Worm (Caenorhabditis elegans) whole organism, young adult: ENCODE measurements around the gene col-162.
"Not testable (repeated sequence)": the region's sequence is repeated elsewhere in the genome, so short reads cannot be mapped to it uniquely, and the experiment has no call there.

Experiments used
- F22D6.2 ChIP-seq: sonication (generic microtip); optimal IDR thresholded peaks from 2 replicates; lab custom pipeline; 2016; ENCODE audit warnings: mild to moderate bottlenecking, missing genetic modification characterization, missing compliant biosample characterization
- F37B4.10 ChIP-seq: fragments of 200-800 bp; sonication (Bioruptor generic); IDR thresholded peaks from 2 replicates; pipeline ENCODE4 v1.3.6; 2022; ENCODE audit warnings: missing genetic modification characterization, missing compliant biosample characterization
- Y53G8AR.9 ChIP-seq: fragments of 200-800 bp; sonication (Bioruptor generic); conservative IDR thresholded peaks from 2 replicates; pipeline ENCODE4 v1.3.6; 2022; ENCODE audit warnings: missing genetic modification reagents, missing genetic modification characterization, missing compliant biosample characterization
- Y56A3A.18 ChIP-seq: fragments of 200-800 bp; sonication (Bioruptor generic); IDR thresholded peaks from 2 replicates; pipeline ENCODE4 v1.3.6; 2022; ENCODE audit warnings: missing genetic modification reagents, missing genetic modification characterization, missing compliant biosample characterization
- Y67H2A.10 ChIP-seq: fragments of 200-800 bp; sonication (Bioruptor generic); conservative IDR thresholded peaks from 2 replicates; pipeline ENCODE4 v1.3.6; 2022; ENCODE audit warnings: missing genetic modification reagents, missing genetic modification characterization, missing compliant biosample characterization
- Y79H2A.3 ChIP-seq: fragments of 200-800 bp; sonication (Bioruptor generic); conservative IDR thresholded peaks from 2 replicates; pipeline ENCODE4 v1.3.6; 2022; ENCODE audit warnings: missing genetic modification reagents, missing genetic modification characterization, missing compliant biosample characterization
- ZK185.1 ChIP-seq: sonication (generic microtip); optimal IDR thresholded peaks from 2 replicates; lab custom pipeline; 2016; ENCODE audit warnings: mild to moderate bottlenecking, missing genetic modification characterization, missing compliant biosample characterization; ENCODE audit not compliant: poor library complexity, severe bottlenecking
- akir-1 ChIP-seq: fragments of 200-800 bp; sonication (Bioruptor generic); optimal IDR thresholded peaks from 2 replicates; lab custom pipeline; 2018; ENCODE audit warnings: mild to moderate bottlenecking, missing genetic modification characterization, moderate library complexity, missing compliant biosample characterization
- ama-1 ChIP-seq, 3 experiments: fragments of 150-350 bp in 1 of 3; sonication (generic microtip) in 2 of 3; optimal IDR thresholded peaks; 2 replicates each; lab custom pipeline; 2014 to 2018; ENCODE audit warnings: missing biosample characterization in 2 of 3, missing genetic modification characterization in 2 of 3, missing genetic modification reagents in 2 of 3
- athp-1 ChIP-seq: sonication (generic microtip); optimal IDR thresholded peaks from 2 replicates; lab custom pipeline; 2017; ENCODE audit warnings: mild to moderate bottlenecking, missing genetic modification characterization, missing compliant biosample characterization
- attf-3 ChIP-seq: fragments of 200-800 bp; sonication (Bioruptor generic); conservative IDR thresholded peaks from 2 replicates; pipeline ENCODE4 v1.3.6; 2022; ENCODE audit warnings: missing genetic modification reagents, missing genetic modification characterization, missing compliant biosample characterization
- bed-2 ChIP-seq: fragments of 200-800 bp; sonication (Bioruptor generic); IDR thresholded peaks from 2 replicates; pipeline ENCODE4 v1.3.6; 2022; ENCODE audit warnings: missing genetic modification reagents, missing genetic modification characterization, missing compliant biosample characterization
- cebp-2 ChIP-seq: fragments of 200-800 bp; sonication (Bioruptor generic); IDR thresholded peaks from 2 replicates; pipeline ENCODE4 v1.3.6; 2022; ENCODE audit warnings: missing genetic modification characterization, missing compliant biosample characterization
- ceh-100 ChIP-seq: fragments of 200-800 bp; sonication (Bioruptor generic); IDR thresholded peaks from 2 replicates; pipeline ENCODE4 v1.3.6; 2022; ENCODE audit warnings: missing genetic modification reagents, missing genetic modification characterization, missing compliant biosample characterization
- chd-7 ChIP-seq: sonication (generic microtip); optimal IDR thresholded peaks from 2 replicates; lab custom pipeline; 2016; ENCODE audit warnings: mild to moderate bottlenecking, missing genetic modification characterization, moderate library complexity, missing compliant biosample characterization
- die-1 ChIP-seq: sonication (generic microtip); optimal IDR thresholded peaks from 2 replicates; lab custom pipeline; 2016; ENCODE audit warnings: missing genotype, mild to moderate bottlenecking, missing genetic modification characterization, missing compliant biosample characterization
- fkh-3 ChIP-seq: sonication (generic microtip); optimal IDR thresholded peaks from 2 replicates; lab custom pipeline; 2016; ENCODE audit warnings: mild to moderate bottlenecking, missing genetic modification characterization, missing compliant biosample characterization
- gei-17 ChIP-seq: fragments of 200-800 bp; sonication (Bioruptor generic); optimal IDR thresholded peaks from 2 replicates; lab custom pipeline; 2018; ENCODE audit warnings: mild to moderate bottlenecking, missing genetic modification characterization, missing compliant biosample characterization
- him-1 ChIP-seq: sonication (generic microtip); optimal IDR thresholded peaks from 2 replicates; lab custom pipeline; 2016; ENCODE audit warnings: missing genotype, missing genetic modification reagents, missing genetic modification characterization, missing compliant biosample characterization
- hlh-12 ChIP-seq: sonication (generic microtip); optimal IDR thresholded peaks from 2 replicates; lab custom pipeline; 2016; ENCODE audit warnings: missing genetic modification characterization, missing compliant biosample characterization
- hmg-20 ChIP-seq: fragments of 200-800 bp; sonication (Bioruptor generic); IDR thresholded peaks from 2 replicates; pipeline ENCODE4 v1.3.6; 2022; ENCODE audit warnings: missing genetic modification reagents, missing genetic modification characterization, missing compliant biosample characterization
- hsf-1 ChIP-seq: fragments of 200-800 bp; sonication (Bioruptor generic); IDR thresholded peaks from 2 replicates; pipeline ENCODE4 v1.3.6; 2022; ENCODE audit warnings: missing genetic modification reagents, missing genetic modification characterization, missing compliant biosample characterization
- lin-40 ChIP-seq: sonication (generic microtip); optimal IDR thresholded peaks from 2 replicates; lab custom pipeline; 2016; ENCODE audit warnings: missing genetic modification characterization, mild to moderate bottlenecking, missing compliant biosample characterization, missing genotype, missing genetic modification reagents
- lin-54 ChIP-seq: fragments of 200-800 bp; sonication (Bioruptor generic); optimal IDR thresholded peaks from 2 replicates; lab custom pipeline; 2018; ENCODE audit warnings: mild to moderate bottlenecking, missing genetic modification characterization, missing compliant biosample characterization
- lir-1 ChIP-seq: fragments of 200-800 bp; sonication (Bioruptor generic); conservative IDR thresholded peaks from 2 replicates; pipeline ENCODE4 v1.3.6; 2022; ENCODE audit warnings: missing genetic modification reagents, missing genetic modification characterization, missing compliant biosample characterization
- lsy-27 ChIP-seq: sonication (generic microtip); optimal IDR thresholded peaks from 2 replicates; lab custom pipeline; 2017; ENCODE audit warnings: missing genetic modification characterization, mild to moderate bottlenecking, missing compliant biosample characterization, antibody characterized with exemption, missing genotype, borderline replicate concordance; ENCODE audit not compliant: insufficient read depth
- madf-3 ChIP-seq: fragments of 200-800 bp; sonication (Bioruptor generic); IDR thresholded peaks from 2 replicates; pipeline ENCODE4 v1.3.6; 2022; ENCODE audit warnings: missing genetic modification reagents, missing genetic modification characterization, missing compliant biosample characterization
- mel-28 ChIP-seq: sonication (generic microtip); optimal IDR thresholded peaks from 2 replicates; lab custom pipeline; 2016; ENCODE audit warnings: borderline replicate concordance, mild to moderate bottlenecking, missing genetic modification characterization, missing compliant biosample characterization
- mes-4 ChIP-seq: sonication (generic microtip); optimal IDR thresholded peaks from 2 replicates; lab custom pipeline; 2016; ENCODE audit warnings: missing genotype, missing genetic modification characterization, missing compliant biosample characterization
- mxl-1 ChIP-seq: sonication (generic microtip); optimal IDR thresholded peaks from 2 replicates; lab custom pipeline; 2016; ENCODE audit warnings: missing genetic modification characterization, missing compliant biosample characterization
- nfya-1 ChIP-seq: sonication (generic microtip); optimal IDR thresholded peaks from 2 replicates; lab custom pipeline; 2017; ENCODE audit warnings: antibody characterized with exemption, missing compliant biosample characterization, missing genetic modification characterization, borderline replicate concordance; ENCODE audit not compliant: insufficient read depth
- nfyb-1 ChIP-seq: fragments of 200-800 bp; sonication (Bioruptor generic); IDR thresholded peaks from 2 replicates; pipeline ENCODE4 v1.3.6; 2022; ENCODE audit warnings: missing genetic modification reagents, missing genetic modification characterization, missing compliant biosample characterization
- somi-1 ChIP-seq: fragments of 200-800 bp; sonication (Bioruptor generic); optimal IDR thresholded peaks from 2 replicates; lab custom pipeline; 2018; ENCODE audit warnings: mild to moderate bottlenecking, missing genetic modification characterization, missing compliant biosample characterization
- zim-3 ChIP-seq: sonication (generic microtip); optimal IDR thresholded peaks from 2 replicates; lab custom pipeline; 2017; ENCODE audit warnings: mild to moderate bottlenecking, missing genetic modification characterization, moderate library complexity, missing compliant biosample characterization

col-162 gene

ce11 chrV:13443535-13443934 lies 1.8 kb downstream of the col-162 start, which contains the start of gene Y2H9A.6:
Y2H9A.6 (plus strand) TSS chrV:13443835.
- not testable (repeated sequence) for TF ChIP-seq gei-17 (GFP tag; lab: Kevin White, UChicago); die-1; zim-3 (tag; lab: Kevin White, UChicago)

ce11 chrV:13445229-13445949 lies 3.6 kb downstream of the col-162 start, which contains the start of gene Y2H9A.4:
Y2H9A.4 (plus strand) TSS chrV:13445899.
- TF ChIP-seq lin-40 (tag; lab: Kevin White, UChicago) (no peak), mxl-1 (tag; lab: Kevin White, UChicago) (no peak), cebp-2 (GFP tag; lab: Robert Waterston, UW) (no peak), Y53G8AR.9 (GFP tag; lab: Robert Waterston, UW) (no peak), somi-1 (GFP tag; lab: Kevin White, UChicago) (no peak), nfyb-1 (no peak), lin-54 (GFP tag; lab: Kevin White, UChicago) (no peak), F37B4.10 (no peak), hsf-1 (GFP tag; lab: Robert Waterston, UW) (no peak), athp-1 (no peak)
- TF ChIP-seq, all 124 proteins: peak for 0

ce11 chrV:13453334-13453733 lies 11.6 kb downstream of the col-162 start, which contains the start of gene lurp-2:
lurp-2 (plus strand) TSS chrV:13453634.
- no peak for TF ChIP-seq ama-1 (optimal IDR thresholded peaks at IDR 0.05; lab: Kevin White, UChicago)
- TF ChIP-seq ama-1 (GFP tag; optimal IDR thresholded peaks at IDR 0.05; lab: Kevin White, UChicago): no peak
- TF ChIP-seq bed-2: no peak
- TF ChIP-seq hmg-20 (GFP tag; lab: Robert Waterston, UW): no peak

- TF ChIP-seq mes-4 (no peak), madf-3 (GFP tag; lab: Robert Waterston, UW) (no peak), hlh-12 (tag; lab: Kevin White, UChicago) (no peak), ama-1 (optimal IDR thresholded peaks at IDR 0.05; lab: Kevin White, UChicago) (no peak), ama-1 (GFP tag; optimal IDR thresholded peaks at IDR 0.05; lab: Kevin White, UChicago) (no peak), chd-7 (no peak), F22D6.2 (tag; lab: Kevin White, UChicago) (no peak), Y67H2A.10 (GFP tag; lab: Robert Waterston, UW) (no peak), mel-28 (tag; lab: Kevin White, UChicago) (no peak), nfya-1 (tag; lab: Kevin White, UChicago) (no peak), him-1 (no peak), ZK185.1 (no peak), attf-3 (no peak), bed-2 (no peak), akir-1 (no peak), die-1 (no peak), athp-1 (no peak), Y56A3A.18 (no peak)
Measured at ce11 chrV:13455448-13455847, 13.7 kb downstream of the col-162 start, which contains the start of gene lurp-3. lurp-3 (plus strand) TSS chrV:13455748.

- TF ChIP-seq lsy-27 (tag; lab: Kevin White, UChicago) (no peak), ceh-100 (GFP tag; lab: Robert Waterston, UW) (no peak), nfya-1 (tag; lab: Kevin White, UChicago) (no peak), lir-1 (GFP tag; lab: Robert Waterston, UW) (no peak), Y79H2A.3 (GFP tag; lab: Robert Waterston, UW) (no peak), fkh-3 (tag; lab: Kevin White, UChicago) (no peak)
- TF ChIP-seq, all 124 proteins: peak for 0
Measured at ce11 chrV:13457858-13458257, 16.1 kb downstream of the col-162 start, which contains the start of gene F25H9.2. F25H9.2 (plus strand) TSS chrV:13458083.
